Worm (Caenorhabditis elegans) whole organism, young adult: ENCODE measurements around the gene Y17G9A.3.

ENCODE experiments used
- B0035.1 ChIP-seq: sonication (generic microtip); optimal IDR thresholded peaks from 2 replicates; lab custom pipeline; 2016; ENCODE audit warnings: missing genetic modification characterization, mild to moderate bottlenecking, missing compliant biosample characterization, missing genotype, missing genetic modification reagents
- B0336.3 ChIP-seq: fragments of 200-800 bp; sonication (Bioruptor generic); IDR thresholded peaks from 2 replicates; pipeline ENCODE4 v1.3.6; 2022; ENCODE audit warnings: missing genetic modification characterization, missing compliant biosample characterization
- C17E4.6 ChIP-seq: fragments of 200-800 bp; sonication (Bioruptor generic); IDR thresholded peaks from 2 replicates; pipeline ENCODE4 v1.3.6; 2022; ENCODE audit warnings: missing genetic modification reagents, missing genetic modification characterization, missing compliant biosample characterization
- F10E7.11 ChIP-seq: sonication (generic microtip); optimal IDR thresholded peaks from 2 replicates; lab custom pipeline; 2017; ENCODE audit warnings: mild to moderate bottlenecking, missing genetic modification characterization, moderate library complexity, missing compliant biosample characterization
- F22D6.2 ChIP-seq: sonication (generic microtip); optimal IDR thresholded peaks from 2 replicates; lab custom pipeline; 2016; ENCODE audit warnings: mild to moderate bottlenecking, missing genetic modification characterization, missing compliant biosample characterization
- F37B4.10 ChIP-seq: fragments of 200-800 bp; sonication (Bioruptor generic); IDR thresholded peaks from 2 replicates; pipeline ENCODE4 v1.3.6; 2022; ENCODE audit warnings: missing genetic modification characterization, missing compliant biosample characterization
- F39B2.1 ChIP-seq: fragments of 200-800 bp; sonication (Bioruptor generic); IDR thresholded peaks from 2 replicates; pipeline ENCODE4 v1.3.6; 2022; ENCODE audit warnings: missing genetic modification reagents, missing genetic modification characterization, missing compliant biosample characterization
- F52B5.7 ChIP-seq: sonication (generic microtip); optimal IDR thresholded peaks from 2 replicates; lab custom pipeline; 2016; ENCODE audit warnings: mild to moderate bottlenecking, missing genetic modification characterization, missing compliant biosample characterization
- F57C9.4 ChIP-seq: sonication (generic microtip); optimal IDR thresholded peaks from 2 replicates; lab custom pipeline; 2017; ENCODE audit warnings: mild to moderate bottlenecking, missing genetic modification characterization, missing compliant biosample characterization
- K11D2.4 ChIP-seq: fragments of 200-800 bp; sonication (Bioruptor generic); IDR thresholded peaks from 2 replicates; pipeline ENCODE4 v1.3.6; 2022; ENCODE audit warnings: missing genetic modification reagents, missing genetic modification characterization, missing compliant biosample characterization
- Y53F4B.3 ChIP-seq: fragments of 200-800 bp; sonication (Bioruptor generic); IDR thresholded peaks from 2 replicates; pipeline ENCODE4 v1.3.6; 2022; ENCODE audit warnings: missing genetic modification reagents, missing genetic modification characterization, missing compliant biosample characterization
- ZK185.1 ChIP-seq: sonication (generic microtip); optimal IDR thresholded peaks from 2 replicates; lab custom pipeline; 2016; ENCODE audit warnings: mild to moderate bottlenecking, missing genetic modification characterization, missing compliant biosample characterization; ENCODE audit not compliant: poor library complexity, severe bottlenecking
- aptf-2 ChIP-seq: fragments of 200-800 bp; sonication (Bioruptor generic); conservative IDR thresholded peaks from 2 replicates; pipeline ENCODE4 v1.3.6; 2022; ENCODE audit warnings: missing genetic modification reagents, missing genetic modification characterization, missing compliant biosample characterization
- attf-3 ChIP-seq: fragments of 200-800 bp; sonication (Bioruptor generic); conservative IDR thresholded peaks from 2 replicates; pipeline ENCODE4 v1.3.6; 2022; ENCODE audit warnings: missing genetic modification reagents, missing genetic modification characterization, missing compliant biosample characterization
- attf-5 ChIP-seq: fragments of 200-800 bp; sonication (Bioruptor generic); optimal IDR thresholded peaks from 2 replicates; lab custom pipeline; 2018; ENCODE audit warnings: mild to moderate bottlenecking, missing genetic modification characterization, missing compliant biosample characterization
- bed-1 ChIP-seq: fragments of 200-800 bp; sonication (Bioruptor generic); IDR thresholded peaks from 2 replicates; pipeline ENCODE4 v1.3.6; 2022; ENCODE audit warnings: missing genetic modification reagents, missing genetic modification characterization, missing compliant biosample characterization
- ceh-40 ChIP-seq: fragments of 200-800 bp; sonication (Bioruptor generic); IDR thresholded peaks from 2 replicates; pipeline ENCODE4 v1.3.6; 2022; ENCODE audit warnings: missing genetic modification characterization, missing compliant biosample characterization
- ceh-58 ChIP-seq: fragments of 200-800 bp; sonication (Bioruptor generic); IDR thresholded peaks from 2 replicates; pipeline ENCODE4 v1.3.6; 2022; ENCODE audit warnings: missing genetic modification characterization, missing compliant biosample characterization
- ceh-79 ChIP-seq: sonication (generic microtip); optimal IDR thresholded peaks from 2 replicates; lab custom pipeline; 2017; ENCODE audit warnings: mild to moderate bottlenecking, missing genetic modification characterization, missing compliant biosample characterization
- ceh-91 ChIP-seq: fragments of 200-800 bp; sonication (Bioruptor generic); IDR thresholded peaks from 2 replicates; pipeline ENCODE4 v1.3.6; 2022; ENCODE audit warnings: missing genetic modification reagents, missing genetic modification characterization, missing compliant biosample characterization
- chd-7 ChIP-seq: sonication (generic microtip); optimal IDR thresholded peaks from 2 replicates; lab custom pipeline; 2016; ENCODE audit warnings: mild to moderate bottlenecking, missing genetic modification characterization, moderate library complexity, missing compliant biosample characterization
- egl-44 ChIP-seq: fragments of 200-800 bp; sonication (Bioruptor generic); IDR thresholded peaks from 2 replicates; pipeline ENCODE4 v1.3.6; 2022; ENCODE audit warnings: missing genetic modification reagents, missing genetic modification characterization, missing compliant biosample characterization
- gei-17 ChIP-seq: fragments of 200-800 bp; sonication (Bioruptor generic); optimal IDR thresholded peaks from 2 replicates; lab custom pipeline; 2018; ENCODE audit warnings: mild to moderate bottlenecking, missing genetic modification characterization, missing compliant biosample characterization
- hlh-12 ChIP-seq: sonication (generic microtip); optimal IDR thresholded peaks from 2 replicates; lab custom pipeline; 2016; ENCODE audit warnings: missing genetic modification characterization, missing compliant biosample characterization
- hlh-26 ChIP-seq: fragments of 200-800 bp; sonication (Bioruptor generic); conservative IDR thresholded peaks from 2 replicates; pipeline ENCODE4 v1.3.6; 2022; ENCODE audit warnings: missing genetic modification reagents, missing genetic modification characterization, missing compliant biosample characterization
- hmg-1.2 ChIP-seq: fragments of 200-800 bp; sonication (Bioruptor generic); IDR thresholded peaks from 2 replicates; pipeline ENCODE4 v1.3.6; 2022; ENCODE audit warnings: missing genetic modification reagents, missing genetic modification characterization, missing compliant biosample characterization
- lin-26 ChIP-seq: fragments of 200-800 bp; sonication (Bioruptor generic); IDR thresholded peaks from 2 replicates; pipeline ENCODE4 v1.3.6; 2022; ENCODE audit warnings: missing genetic modification reagents, missing genetic modification characterization, missing compliant biosample characterization
- lir-1 ChIP-seq: fragments of 200-800 bp; sonication (Bioruptor generic); conservative IDR thresholded peaks from 2 replicates; pipeline ENCODE4 v1.3.6; 2022; ENCODE audit warnings: missing genetic modification reagents, missing genetic modification characterization, missing compliant biosample characterization
- madf-10 ChIP-seq: sonication (generic microtip); optimal IDR thresholded peaks from 2 replicates; lab custom pipeline; 2016; ENCODE audit warnings: mild to moderate bottlenecking, missing genetic modification characterization, missing compliant biosample characterization
- madf-3 ChIP-seq: fragments of 200-800 bp; sonication (Bioruptor generic); IDR thresholded peaks from 2 replicates; pipeline ENCODE4 v1.3.6; 2022; ENCODE audit warnings: missing genetic modification reagents, missing genetic modification characterization, missing compliant biosample characterization
- nfya-1 ChIP-seq: sonication (generic microtip); optimal IDR thresholded peaks from 2 replicates; lab custom pipeline; 2017; ENCODE audit warnings: antibody characterized with exemption, missing compliant biosample characterization, missing genetic modification characterization, borderline replicate concordance; ENCODE audit not compliant: insufficient read depth
- repo-1 ChIP-seq: sonication (generic microtip); optimal IDR thresholded peaks from 2 replicates; lab custom pipeline; 2017; ENCODE audit warnings: mild to moderate bottlenecking, missing genetic modification characterization, missing compliant biosample characterization
- sdz-38 ChIP-seq: sonication (generic microtip); optimal IDR thresholded peaks from 2 replicates; lab custom pipeline; 2016; ENCODE audit warnings: missing genotype, missing genetic modification characterization, missing compliant biosample characterization
- sptf-2 ChIP-seq: fragments of 200-800 bp; sonication (Bioruptor generic); optimal IDR thresholded peaks from 2 replicates; lab custom pipeline; 2018; ENCODE audit warnings: mild to moderate bottlenecking, missing genetic modification characterization, missing compliant biosample characterization
- tbx-9 ChIP-seq: sonication (generic microtip); optimal IDR thresholded peaks from 2 replicates; lab custom pipeline; 2016; ENCODE audit warnings: borderline replicate concordance, missing genetic modification characterization, inconsistent platforms, missing compliant biosample characterization
- unc-62 ChIP-seq: fragments of 150-350 bp; optimal IDR thresholded peaks from 2 replicates; lab custom pipeline; 2014; ENCODE audit warnings: missing biosample characterization, missing genetic modification reagents, missing genetic modification characterization
- zim-3 ChIP-seq: sonication (generic microtip); optimal IDR thresholded peaks from 2 replicates; lab custom pipeline; 2017; ENCODE audit warnings: mild to moderate bottlenecking, missing genetic modification characterization, moderate library complexity, missing compliant biosample characterization
- ztf-18 ChIP-seq: sonication (generic microtip); optimal IDR thresholded peaks from 2 replicates; lab custom pipeline; 2016; ENCODE audit warnings: missing genotype, mild to moderate bottlenecking, missing genetic modification characterization, missing compliant biosample characterization
- ztf-22 ChIP-seq: fragments of 200-800 bp; sonication (Bioruptor generic); optimal IDR thresholded peaks from 2 replicates; lab custom pipeline; 2018; ENCODE audit warnings: mild to moderate bottlenecking, missing genetic modification characterization, moderate library complexity, missing compliant biosample characterization
- ztf-3 ChIP-seq: fragments of 200-800 bp; sonication (Bioruptor generic); optimal IDR thresholded peaks from 2 replicates; lab custom pipeline; 2018; ENCODE audit warnings: mild to moderate bottlenecking, missing genetic modification characterization, missing compliant biosample characterization
- ztf-6 ChIP-seq: fragments of 200-800 bp; sonication (Bioruptor generic); IDR thresholded peaks from 2 replicates; pipeline ENCODE4 v1.3.6; 2022; ENCODE audit warnings: missing genetic modification reagents, missing genetic modification characterization, missing compliant biosample characterization

The Y17G9A.3 gene

DNA sequence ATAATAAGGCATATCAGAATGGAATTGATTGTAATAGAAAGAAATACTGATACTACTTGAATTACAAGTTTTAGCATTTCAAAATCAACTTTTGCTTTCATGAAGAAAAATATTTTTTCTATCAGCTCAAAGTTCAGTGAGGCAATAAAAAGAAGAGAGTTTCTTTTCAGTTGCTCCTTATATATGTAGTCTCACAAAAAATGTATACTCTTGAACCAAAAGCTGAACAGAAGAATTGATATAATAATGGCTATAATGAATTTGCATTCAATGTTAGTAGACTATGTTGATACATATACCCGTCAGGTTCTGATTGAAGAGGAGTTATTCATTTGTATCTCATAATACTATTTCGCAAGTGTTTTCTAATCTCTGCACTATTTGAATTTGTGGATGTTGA lies 16.1 kb upstream of the Y17G9A.3 start, which contains the start of gene str-174:
str-174 (minus strand) TSS at position 101 of the 400 bp plus-strand sequence.
- TF ChIP-seq nfya-1 (tag; lab: Kevin White, UChicago) (no peak), ceh-79 (no peak), C17E4.6 (GFP tag; lab: Robert Waterston, UW) (no peak), zim-3 (no peak), attf-3 (GFP tag; lab: Robert Waterston, UW) (no peak), ztf-18 (tag; lab: Kevin White, UChicago) (no peak), aptf-2 (GFP tag; lab: Robert Waterston, UW) (no peak), hlh-12 (tag; lab: Kevin White, UChicago) (no peak), F52B5.7 (tag; lab: Kevin White, UChicago) (no peak), attf-5 (GFP tag; lab: Kevin White, UChicago) (no peak), tbx-9 (no peak), egl-44 (no peak), chd-7 (tag; lab: Kevin White, UChicago) (no peak), ztf-6 (no peak), Y53F4B.3 (GFP tag; lab: Robert Waterston, UW) (no peak), ceh-40 (GFP tag; lab: Robert Waterston, UW) (no peak), sptf-2 (GFP tag; lab: Kevin White, UChicago) (no peak), F22D6.2 (tag; lab: Kevin White, UChicago) (no peak), ceh-91 (no peak)

DNA sequence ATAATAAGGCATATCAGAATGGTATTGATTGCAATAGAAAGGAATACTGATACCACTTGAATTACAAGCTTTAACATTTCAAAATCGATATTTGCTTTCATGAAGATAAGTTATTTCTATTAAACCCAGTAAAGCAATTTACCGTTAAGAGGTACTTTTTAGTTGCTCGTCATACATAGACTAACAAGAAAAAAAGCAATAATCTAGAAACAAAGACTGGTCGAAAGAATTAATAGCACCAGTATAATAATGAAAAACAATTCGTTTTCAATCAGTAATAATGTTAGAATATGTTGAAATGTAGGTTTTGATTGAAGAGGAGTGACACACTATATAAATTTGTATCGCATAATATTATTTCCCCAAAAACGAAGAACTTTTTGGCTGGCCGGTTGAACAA lies 12.1 kb upstream of the Y17G9A.3 start, which contains the start of gene str-175:
str-175 (minus strand) TSS at position 101 of the 400 bp plus-strand sequence.
- TF ChIP-seq hlh-26 (GFP tag; lab: Robert Waterston, UW) (no peak), B0336.3 (GFP tag; lab: Robert Waterston, UW) (no peak), F57C9.4 (no peak), ceh-79 (no peak), F39B2.1 (GFP tag; lab: Robert Waterston, UW) (no peak), ceh-58 (GFP tag; lab: Robert Waterston, UW) (no peak), ztf-22 (GFP tag; lab: Kevin White, UChicago) (no peak), ztf-18 (tag; lab: Kevin White, UChicago) (no peak), madf-10 (tag; lab: Kevin White, UChicago) (no peak), K11D2.4 (no peak), ztf-3 (GFP tag; lab: Kevin White, UChicago) (no peak), hmg-1.2 (no peak), lin-26 (no peak), gei-17 (GFP tag; lab: Kevin White, UChicago) (no peak), bed-1 (no peak), sdz-38 (tag; lab: Kevin White, UChicago) (no peak), lir-1 (GFP tag; lab: Robert Waterston, UW) (no peak), B0035.1 (no peak), hlh-12 (tag; lab: Kevin White, UChicago) (no peak), madf-3 (GFP tag; lab: Robert Waterston, UW) (no peak)

DNA sequence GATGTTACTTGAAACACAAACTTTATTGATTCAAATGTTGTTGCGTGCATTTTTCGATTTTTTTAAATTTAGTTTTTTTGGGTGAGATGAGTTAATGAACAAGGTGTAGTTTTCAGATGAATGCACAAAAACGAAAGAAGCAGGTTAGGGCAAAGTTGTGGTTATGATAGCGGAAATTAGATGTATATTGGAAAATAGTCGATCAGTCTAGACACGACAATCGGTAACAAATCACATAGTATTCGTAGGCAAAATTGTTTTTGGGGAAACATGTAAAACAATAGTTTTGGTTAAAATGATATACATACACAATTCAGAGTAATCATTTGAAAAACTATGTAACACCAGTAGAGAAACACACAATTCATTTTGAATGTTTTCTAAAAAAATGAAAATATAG lies 9.1 kb upstream of the Y17G9A.3 start, which contains the start of gene str-172:
str-172 (minus strand) TSS at position 101 of the 400 bp plus-strand sequence.
- TF ChIP-seq repo-1 (tag; lab: Kevin White, UChicago) = no peak
- TF ChIP-seq unc-62 (GFP tag; lab: Kevin White, UChicago) = no peak
- no peak for TF ChIP-seq F10E7.11 (tag; lab: Kevin White, UChicago)
- TF ChIP-seq madf-3 (GFP tag; lab: Robert Waterston, UW) = no peak
- no peak for TF ChIP-seq B0035.1
- TF ChIP-seq ZK185.1 = no peak
- no peak for TF ChIP-seq F37B4.10 (GFP tag; lab: Robert Waterston, UW)
